Fruit fly (Drosophila melanogaster): ENCODE results near the gene CG14262.

The CG14262 gene

DNA sequence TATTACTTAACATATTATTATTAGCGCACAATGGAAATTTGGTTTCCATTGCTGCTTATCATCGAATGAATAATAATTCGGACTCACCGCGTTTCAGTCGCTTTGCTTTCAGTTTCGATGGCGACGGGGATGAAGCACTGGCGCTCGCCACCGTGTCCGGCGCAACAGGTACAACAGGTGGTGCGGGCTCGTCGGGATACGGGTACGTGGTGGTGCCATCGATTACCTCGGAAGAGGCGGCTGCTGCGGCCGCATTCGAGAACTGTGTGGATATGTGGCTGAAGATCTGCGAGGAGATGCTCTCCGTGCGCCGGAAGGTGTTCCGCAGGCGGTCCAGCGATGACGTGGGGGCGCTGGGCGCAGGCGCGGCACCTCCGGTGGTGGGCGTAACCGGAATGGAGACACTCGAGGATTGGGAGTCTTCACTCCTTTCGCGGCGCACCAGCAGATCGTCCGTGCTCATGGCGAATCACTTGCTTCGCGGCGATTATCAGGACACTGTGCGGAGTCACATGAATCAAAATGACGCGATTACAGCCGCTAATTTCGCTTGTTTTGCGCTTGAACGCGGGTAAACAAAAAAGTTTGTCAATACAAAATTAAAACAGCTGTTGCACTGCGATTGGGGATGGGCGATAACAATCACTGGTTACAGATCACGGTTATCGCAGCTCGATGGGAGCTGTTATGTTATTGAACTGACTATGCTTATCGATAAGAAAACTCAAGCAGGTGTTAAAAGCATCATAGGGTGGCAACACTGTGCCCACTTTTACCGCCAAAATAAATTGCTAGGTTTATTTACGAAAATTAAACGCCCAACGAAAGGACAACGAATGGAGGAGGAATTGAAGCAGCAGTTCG, 26.6 kb downstream of the CG14262 start, which contains the start of the genes CG31064 and PolA2:
Gene CG31064 (minus strand): TSS at position 648 of the 864 bp plus-strand sequence.
Gene PolA2 (plus strand): TSS at position 726 of the 864 bp plus-strand sequence.
- TF ChIP-seq Ada2b (GFP tag; IDR thresholded peaks at IDR 0.05), result no peak
- TF ChIP-seq MTF-1 (GFP tag; optimal IDR thresholded peaks at IDR 0.05; ENCODE audit: borderline replicate concordance), result no peak
- TF ChIP-seq jing (GFP tag; optimal IDR thresholded peaks at IDR 0.05), result no peak
- no peak for TF ChIP-seq CG2199 (GFP tag; IDR thresholded peaks at IDR 0.05)
- no peak for TF ChIP-seq CG3726 (GFP tag; IDR thresholded peaks at IDR 0.05)
- no peak for TF ChIP-seq Meics (GFP tag; optimal IDR thresholded peaks at IDR 0.05)
- 0 out of 3 replicates have a peak, but pooled peaks have one; percentile 5 for TF ChIP-seq Optix (GFP tag; IDR thresholded peaks at IDR 0.05)
- peak; percentile 62 for TF ChIP-seq CG12659 (GFP tag; optimal IDR thresholded peaks at IDR 0.05)
- TF ChIP-seq chif (GFP tag; optimal IDR thresholded peaks at IDR 0.05), result no peak
- TF ChIP-seq Dip3 (GFP tag; optimal IDR thresholded peaks at IDR 0.05), result no peak
- no peak for TF ChIP-seq CG7357 (GFP tag; IDR thresholded peaks at IDR 0.05)
- peak; percentile 79; the same call in 2 of the 3 replicates for TF ChIP-seq CG14860 (GFP tag; IDR thresholded peaks at IDR 0.05; ENCODE audit: partially characterized antibody)
- TF ChIP-seq mirr (GFP tag; optimal IDR thresholded peaks at IDR 0.05), result no peak
- no peak for TF ChIP-seq hkb (optimal IDR thresholded peaks at IDR 0.05)
- TF ChIP-seq hkb (GFP tag; IDR thresholded peaks at IDR 0.05), result no peak
- TF ChIP-seq sug (tag; optimal IDR thresholded peaks at IDR 0.05), result no peak
- no peak for TF ChIP-seq oc (tag; optimal IDR thresholded peaks at IDR 0.05)
- no peak for TF ChIP-seq danr (GFP tag; IDR thresholded peaks at IDR 0.05)
- no peak for TF ChIP-seq abd-A (tag; optimal IDR thresholded peaks at IDR 0.05)
- no peak for TF ChIP-seq zfh2 (GFP tag; optimal IDR thresholded peaks at IDR 0.05)
- TF ChIP-seq cg (GFP tag; optimal IDR thresholded peaks at IDR 0.05), result no peak
- no peak for TF ChIP-seq slou (GFP tag; optimal IDR thresholded peaks at IDR 0.05)
- TF ChIP-seq CG10959 (GFP tag; IDR thresholded peaks at IDR 0.05), result no peak
- no peak for TF ChIP-seq pros (GFP tag; optimal IDR thresholded peaks at IDR 0.05)
- no peak for TF ChIP-seq CG30403 (GFP tag; optimal IDR thresholded peaks at IDR 0.05)
- TF ChIP-seq ERR (GFP tag; optimal IDR thresholded peaks at IDR 0.05), result no peak
- no peak for TF ChIP-seq CG17802 (tag; optimal IDR thresholded peaks at IDR 0.05)
- TF ChIP-seq sr (GFP tag; IDR thresholded peaks at IDR 0.05), result no peak
- TF ChIP-seq klu (GFP tag; IDR thresholded peaks at IDR 0.05), result no peak
- TF ChIP-seq CG7745 (tag; optimal IDR thresholded peaks at IDR 0.05), result no peak
- no peak for TF ChIP-seq Sry-β (GFP tag; optimal IDR thresholded peaks at IDR 0.05)
- TF ChIP-seq ewg (GFP tag; optimal IDR thresholded peaks at IDR 0.05), result peak; percentile 75
- TF ChIP-seq B-H2 (GFP tag; optimal IDR thresholded peaks at IDR 0.05), result no peak
- TF ChIP-seq CG15479 (GFP tag; optimal IDR thresholded peaks at IDR 0.05), result no peak
- TF ChIP-seq Six4 (GFP tag; optimal IDR thresholded peaks at IDR 0.05), result no peak
- TF ChIP-seq Drgx (GFP tag; IDR thresholded peaks at IDR 0.05), result no peak
- no peak for TF ChIP-seq shn (GFP tag; optimal IDR thresholded peaks at IDR 0.05)
- no peak for TF ChIP-seq sc (optimal IDR thresholded peaks at IDR 0.05)
- no peak for TF ChIP-seq sc (GFP tag; optimal IDR thresholded peaks at IDR 0.05)
- no peak for TF ChIP-seq CG8944 (GFP tag; optimal IDR thresholded peaks at IDR 0.05)
- peak; percentile 34 for TF ChIP-seq jumu (GFP tag; optimal IDR thresholded peaks at IDR 0.05)
- TF ChIP-seq Hr78 (GFP tag; optimal IDR thresholded peaks at IDR 0.05), result no peak
- no peak for TF ChIP-seq hth (optimal IDR thresholded peaks at IDR 0.05)
- TF ChIP-seq CG33213 (GFP tag; optimal IDR thresholded peaks at IDR 0.05), result no peak
- peak; percentile 82 for TF ChIP-seq stwl (tag; optimal IDR thresholded peaks at IDR 0.05)
- TF ChIP-seq ems (GFP tag; optimal IDR thresholded peaks at IDR 0.05), result no peak
- no peak for TF ChIP-seq Atf6 (GFP tag; IDR thresholded peaks at IDR 0.05)
- peak; percentile 70 for TF ChIP-seq BEAF-32 (GFP tag; optimal IDR thresholded peaks at IDR 0.05)
- no peak for TF ChIP-seq Usf (GFP tag; optimal IDR thresholded peaks at IDR 0.05)
- no peak for TF ChIP-seq CG13296 (GFP tag; optimal IDR thresholded peaks at IDR 0.05)
